Worm (Caenorhabditis elegans): ENCODE measurements around the gene Y82E9BR.19.

DNA sequence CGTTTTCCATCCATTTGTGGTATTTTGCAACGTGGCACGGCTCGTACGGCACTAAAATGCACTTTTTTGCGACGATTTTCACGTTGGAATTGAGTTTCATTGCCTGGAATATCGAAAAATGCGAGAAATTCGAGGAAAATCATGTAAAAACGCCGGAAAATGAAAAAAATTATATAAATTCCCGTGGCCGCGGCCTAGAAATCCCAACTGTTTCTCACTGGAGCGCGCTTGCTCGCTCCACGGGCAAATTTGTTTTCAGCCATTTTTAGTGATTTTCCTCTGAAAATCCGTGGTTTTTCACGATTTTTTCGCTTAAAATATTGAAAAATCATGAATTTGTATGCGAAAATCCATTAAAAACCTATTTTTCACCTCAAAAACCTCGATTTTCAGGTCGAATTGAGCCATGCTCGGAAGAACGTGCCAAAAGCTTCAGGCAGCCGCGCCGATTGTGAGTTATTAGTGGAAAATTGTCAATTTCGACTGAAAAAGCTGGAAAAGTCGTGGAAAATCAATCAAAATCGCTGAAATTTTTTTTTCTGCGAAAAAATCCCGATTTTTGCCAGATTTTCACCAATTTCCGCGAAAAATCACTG lies 45.1 kb upstream of the Y82E9BR.19 start, which contains the start of the genes Y67D2.5 and cisd-3.2:
- no peak for TF ChIP-seq madf-8 (GFP tag; conservative IDR thresholded peaks at IDR 0.05)
- TF ChIP-seq akir-1 (GFP tag; optimal IDR thresholded peaks at IDR 0.05): no peak
- no peak for TF ChIP-seq sdz-38 (tag; optimal IDR thresholded peaks at IDR 0.05)
- TF ChIP-seq nfya-1 (tag; optimal IDR thresholded peaks at IDR 0.05; ENCODE audit: borderline replicate concordance, insufficient read depth): no peak

Measured in whole organism, young adult.